Fruit fly (Drosophila melanogaster) whole organism, embryonic: ENCODE results near the gene CG9171.

Experiments used
- Blimp-1 ChIP-seq: fragments of 200-800 bp; sonication (Bioruptor generic); optimal IDR thresholded peaks from 3 replicates; lab custom pipeline; 2018; ENCODE audit warnings: missing biosample characterization, missing genetic modification characterization, mild to moderate bottlenecking, moderate library complexity, missing genetic modification reagents
- CG10366 ChIP-seq: fragments of 200-800 bp; sonication (Bioruptor generic); IDR thresholded peaks from 2 replicates; pipeline ENCODE4 v1.3.6; 2022; ENCODE audit warnings: missing biosample characterization, missing genetic modification characterization
- CG11085 ChIP-seq: fragments of 200-800 bp; sonication (Bioruptor generic); IDR thresholded peaks from 2 replicates; pipeline ENCODE4 v1.3.6; 2022; ENCODE audit warnings: missing biosample characterization, missing genetic modification characterization
- CG12071 ChIP-seq: fragments of 200-800 bp; sonication (Bioruptor generic); optimal IDR thresholded peaks from 3 replicates; lab custom pipeline; 2018; ENCODE audit warnings: missing biosample characterization, mild to moderate bottlenecking, missing genetic modification characterization
- CG14014 ChIP-seq: fragments of 200-800 bp; sonication (Bioruptor generic); IDR thresholded peaks from 2 replicates; pipeline ENCODE4 v1.3.6; 2022; ENCODE audit warnings: missing biosample characterization, missing genetic modification characterization
- CG14710 ChIP-seq: fragments of 200-800 bp; sonication (Bioruptor generic); optimal IDR thresholded peaks from 3 replicates; lab custom pipeline; 2019; ENCODE audit warnings: missing biosample characterization, mild to moderate bottlenecking, missing genetic modification characterization, moderate library complexity
- CG15479 ChIP-seq: fragments of 200-800 bp; sonication (Bioruptor generic); optimal IDR thresholded peaks from 3 replicates; lab custom pipeline; 2019; ENCODE audit warnings: missing biosample characterization, mild to moderate bottlenecking, missing genetic modification characterization, moderate library complexity
- CG15514 ChIP-seq: fragments of 200-800 bp; sonication (Bioruptor generic); optimal IDR thresholded peaks from 3 replicates; lab custom pipeline; 2017; ENCODE audit warnings: missing biosample characterization, missing genetic modification characterization, mild to moderate bottlenecking, moderate library complexity, missing genetic modification reagents
- CG15696 ChIP-seq: fragments of 200-800 bp; sonication (Bioruptor generic); optimal IDR thresholded peaks from 2 replicates; lab custom pipeline; 2019; ENCODE audit warnings: missing biosample characterization, mild to moderate bottlenecking, missing genetic modification characterization, moderate library complexity
- CG1603 ChIP-seq: fragments of 200-800 bp; sonication (Bioruptor generic); optimal IDR thresholded peaks from 2 replicates; lab custom pipeline; 2019; ENCODE audit warnings: missing biosample characterization, mild to moderate bottlenecking, missing genetic modification characterization, moderate library complexity
- CG16863 ChIP-seq: fragments of 200-800 bp; sonication (Bioruptor generic); optimal IDR thresholded peaks from 3 replicates; lab custom pipeline; 2016; ENCODE audit warnings: missing biosample characterization, missing genetic modification characterization
- CG17802 ChIP-seq: fragments of 200-800 bp; sonication (Bioruptor generic); optimal IDR thresholded peaks from 2 replicates; lab custom pipeline; 2018; ENCODE audit warnings: missing biosample characterization, mild to moderate bottlenecking, missing genetic modification characterization, moderate library complexity
- CG2712 ChIP-seq: fragments of 200-800 bp; optimal IDR thresholded peaks from 3 replicates; lab custom pipeline; 2019; ENCODE audit warnings: missing biosample characterization, mild to moderate bottlenecking, missing genetic modification characterization, moderate library complexity
- CG30020 ChIP-seq: fragments of 200-800 bp; optimal IDR thresholded peaks from 2 replicates; lab custom pipeline; 2019; ENCODE audit warnings: missing biosample characterization, mild to moderate bottlenecking, missing genetic modification characterization, moderate library complexity
- CG30431 ChIP-seq: fragments of 200-800 bp; sonication (Bioruptor generic); optimal IDR thresholded peaks from 2 replicates; lab custom pipeline; 2017; ENCODE audit warnings: missing biosample characterization, missing genetic modification characterization
- CG31441 ChIP-seq: fragments of 200-800 bp; sonication (Bioruptor generic); IDR thresholded peaks from 2 replicates; pipeline ENCODE4 v1.3.6; 2022; ENCODE audit warnings: missing biosample characterization, missing genetic modification characterization
- CG32767 ChIP-seq: fragments of 200-800 bp; sonication (Bioruptor generic); IDR thresholded peaks from 2 replicates; pipeline ENCODE4 v1.3.6; 2022; ENCODE audit warnings: missing biosample characterization, missing genetic modification characterization
- CG5245 ChIP-seq: fragments of 200-800 bp; sonication (Bioruptor generic); optimal IDR thresholded peaks from 3 replicates; lab custom pipeline; 2016; ENCODE audit warnings: missing biosample characterization, missing genetic modification characterization
- CG6175 ChIP-seq: fragments of 200-800 bp; sonication (Bioruptor generic); IDR thresholded peaks from 3 replicates; pipeline ENCODE4 v1.3.6; 2022; ENCODE audit warnings: missing biosample characterization, missing genetic modification characterization
- CG8478 ChIP-seq: fragments of >200 bp; optimal IDR thresholded peaks from 2 replicates; lab custom pipeline; 2018
- CG9797 ChIP-seq: fragments of 200-800 bp; sonication (Bioruptor generic); optimal IDR thresholded peaks from 3 replicates; lab custom pipeline; 2018; ENCODE audit warnings: missing biosample characterization, mild to moderate bottlenecking, missing genetic modification characterization
- CG9817 ChIP-seq: fragments of 200-800 bp; sonication (Bioruptor generic); optimal IDR thresholded peaks from 2 replicates; lab custom pipeline; 2018; ENCODE audit warnings: missing biosample characterization, mild to moderate bottlenecking, missing genetic modification characterization, moderate library complexity
- Dref ChIP-seq: fragments of 200-800 bp; sonication (Bioruptor generic); IDR thresholded peaks from 2 replicates; pipeline ENCODE4 v1.3.6; 2022; ENCODE audit warnings: missing biosample characterization, missing genetic modification characterization
- HLH3B ChIP-seq: fragments of 200-800 bp; sonication (Bioruptor generic); IDR thresholded peaks from 2 replicates; pipeline ENCODE4 v1.3.6; 2022; ENCODE audit warnings: missing biosample characterization, missing genetic modification characterization
- Med ChIP-seq: fragments of 200-800 bp; sonication (Bioruptor generic); peaks from one replicate; lab custom pipeline; 2016; ENCODE audit warnings: missing biosample characterization, missing genetic modification characterization, mild to moderate bottlenecking, inconsistent platforms, moderate library complexity
- Meics ChIP-seq: fragments of 200-800 bp; sonication (Bioruptor generic); optimal IDR thresholded peaks from 2 replicates; lab custom pipeline; 2017; ENCODE audit warnings: missing biosample characterization, mild to moderate bottlenecking, missing genetic modification characterization
- Optix ChIP-seq: fragments of 200-800 bp; sonication (Bioruptor generic); IDR thresholded peaks from 3 replicates; pipeline ENCODE4 v1.3.6; 2022; ENCODE audit warnings: missing biosample characterization, missing genetic modification characterization
- Ptx1 ChIP-seq: fragments of 200-800 bp; sonication (Bioruptor generic); IDR thresholded peaks from 2 replicates; pipeline ENCODE4 v1.3.6; 2022; ENCODE audit warnings: missing biosample characterization, missing genetic modification characterization
- Ravus ChIP-seq: fragments of 200-800 bp; sonication (Bioruptor generic); IDR thresholded peaks from 2 replicates; pipeline ENCODE4 v1.3.6; 2022; ENCODE audit warnings: missing biosample characterization, missing genetic modification characterization
- Six4 ChIP-seq: fragments of 200-800 bp; sonication (Bioruptor generic); optimal IDR thresholded peaks from 2 replicates; lab custom pipeline; 2016; ENCODE audit warnings: missing biosample characterization, missing genetic modification characterization
- abd-A ChIP-seq: fragments of 200-800 bp; sonication (Bioruptor generic); optimal IDR thresholded peaks from 3 replicates; lab custom pipeline; 2019; ENCODE audit warnings: missing biosample characterization, mild to moderate bottlenecking, missing genetic modification characterization, moderate library complexity
- ato ChIP-seq: fragments of 200-800 bp; sonication (Bioruptor generic); IDR thresholded peaks from 2 replicates; pipeline ENCODE4 v1.3.6; 2022; ENCODE audit warnings: missing biosample characterization, missing genetic modification characterization; ENCODE audit not compliant: partially characterized antibody
- bsh ChIP-seq, 2 experiments: fragments of 200-800 bp; sonication (Bioruptor generic); optimal IDR thresholded peaks; 2 replicates each; lab custom pipeline; 2017 to 2018; ENCODE audit warnings: mild to moderate bottlenecking in 2 of 2, missing biosample characterization in 2 of 2, missing genetic modification characterization in 2 of 2, moderate library complexity in 1 of 2
- caup ChIP-seq: fragments of 200-800 bp; sonication (Bioruptor generic); optimal IDR thresholded peaks from 3 replicates; lab custom pipeline; 2017; ENCODE audit warnings: missing biosample characterization, mild to moderate bottlenecking, missing genetic modification characterization, moderate library complexity; ENCODE audit not compliant: severe bottlenecking
- cg ChIP-seq: fragments of 200-800 bp; sonication (Bioruptor generic); optimal IDR thresholded peaks from 3 replicates; lab custom pipeline; 2019; ENCODE audit warnings: missing biosample characterization, mild to moderate bottlenecking, missing genetic modification characterization, moderate library complexity
- dysf ChIP-seq: fragments of 200-800 bp; sonication (Bioruptor generic); IDR thresholded peaks from 3 replicates; pipeline ENCODE4 v1.3.6; 2022; ENCODE audit warnings: missing biosample characterization, missing genetic modification characterization
- gem ChIP-seq: fragments of 200-800 bp; sonication (Bioruptor generic); optimal IDR thresholded peaks from 2 replicates; lab custom pipeline; 2019; ENCODE audit warnings: missing biosample characterization, mild to moderate bottlenecking, missing genetic modification characterization, moderate library complexity
- grau ChIP-seq: fragments of 200-800 bp; optimal IDR thresholded peaks from 3 replicates; lab custom pipeline; 2019; ENCODE audit warnings: missing biosample characterization, mild to moderate bottlenecking, missing genetic modification characterization, moderate library complexity
- lbe ChIP-seq: fragments of 200-800 bp; sonication (Bioruptor generic); optimal IDR thresholded peaks from 2 replicates; lab custom pipeline; 2016; ENCODE audit warnings: missing biosample characterization, mild to moderate bottlenecking, missing genetic modification characterization
- nerfin-1 ChIP-seq: fragments of 200-800 bp; sonication (Bioruptor generic); optimal IDR thresholded peaks from 3 replicates; lab custom pipeline; 2019; ENCODE audit warnings: missing biosample characterization, mild to moderate bottlenecking, missing genetic modification characterization, moderate library complexity
- nmo ChIP-seq: fragments of 200-800 bp; sonication (Bioruptor generic); optimal IDR thresholded peaks from 2 replicates; lab custom pipeline; 2018; ENCODE audit warnings: missing biosample characterization, mild to moderate bottlenecking, missing genetic modification characterization, moderate library complexity
- otp ChIP-seq: fragments of 200-800 bp; sonication (Bioruptor generic); IDR thresholded peaks from 3 replicates; pipeline ENCODE4, ENCODE4 v1.3.6; 2022; ENCODE audit warnings: missing biosample characterization, missing genetic modification characterization
- peb ChIP-seq: fragments of 200-800 bp; sonication (Bioruptor generic); IDR thresholded peaks from 2 replicates; pipeline ENCODE4 v1.3.6; 2022; ENCODE audit warnings: missing biosample characterization, missing genetic modification characterization
- pita ChIP-seq: fragments of 200-800 bp; sonication (Bioruptor generic); optimal IDR thresholded peaks from 2 replicates; lab custom pipeline; 2017; ENCODE audit warnings: missing biosample characterization, mild to moderate bottlenecking, missing genetic modification characterization
- ranshi ChIP-seq: fragments of 200-800 bp; sonication (Bioruptor generic); IDR thresholded peaks from 2 replicates; pipeline ENCODE4 v1.3.6; 2022; ENCODE audit warnings: missing biosample characterization, missing genetic modification characterization
- row ChIP-seq: fragments of 200-800 bp; sonication (Bioruptor generic); IDR thresholded peaks from 3 replicates; pipeline ENCODE4 v1.3.6; 2022; ENCODE audit warnings: missing biosample characterization, missing genetic modification characterization
- seq ChIP-seq: fragments of 200-800 bp; sonication (Bioruptor generic); IDR thresholded peaks from 2 replicates; pipeline ENCODE4 v1.3.6; 2022; ENCODE audit warnings: missing biosample characterization, missing genetic modification characterization
- sim ChIP-seq: fragments of 200-800 bp; sonication (Bioruptor generic); IDR thresholded peaks from 2 replicates; pipeline ENCODE4 v1.3.6; 2022; ENCODE audit warnings: missing biosample characterization, missing genetic modification characterization
- ssp ChIP-seq: fragments of 200-800 bp; sonication (Bioruptor generic); IDR thresholded peaks from 2 replicates; pipeline ENCODE4 v1.3.6; 2022; ENCODE audit warnings: missing biosample characterization, missing genetic modification characterization
- sug ChIP-seq: fragments of 200-800 bp; optimal IDR thresholded peaks from 2 replicates; lab custom pipeline; 2019; ENCODE audit warnings: missing biosample characterization, mild to moderate bottlenecking, missing genetic modification characterization, moderate library complexity
- zen ChIP-seq: fragments of 200-800 bp; sonication (Bioruptor generic); optimal IDR thresholded peaks from 3 replicates; lab custom pipeline; 2018; ENCODE audit warnings: missing biosample characterization, mild to moderate bottlenecking, missing genetic modification characterization, moderate library complexity
- zen2 ChIP-seq: fragments of 200-800 bp; sonication (Bioruptor generic); IDR thresholded peaks from 3 replicates; pipeline ENCODE4 v1.3.6; 2022; ENCODE audit warnings: missing biosample characterization, missing genetic modification characterization; ENCODE audit not compliant: partially characterized antibody

CG9171 gene

dm6 chr2L:5801926-5802325 is 1.9 kb upstream of the CG9171 start, which contains the start of the genes CG14005 and CG7239 (continued):
- peak; percentile 65 for TF ChIP-seq CG14710 (tag; lab: Kevin White, UChicago)
- no peak for TF ChIP-seq CG32767
- peak; percentile 54 for TF ChIP-seq CG15514 (GFP tag; lab: Kevin White, UChicago)
- TF ChIP-seq dysf, result no peak
- no peak for TF ChIP-seq CG15696 (tag; lab: Kevin White, UChicago)
- TF ChIP-seq peb (GFP tag; lab: Robert Waterston, UW), result no peak
- no peak for TF ChIP-seq CG17802 (tag; lab: Kevin White, UChicago)
- TF ChIP-seq nmo (GFP tag; lab: Kevin White, UChicago), result peak; percentile 61
- TF ChIP-seq lbe (GFP tag; lab: Kevin White, UChicago), result no peak
- TF ChIP-seq CG30431 (GFP tag; lab: Kevin White, UChicago), result no peak
- no peak for TF ChIP-seq CG12071
- TF ChIP-seq zen (tag; lab: Kevin White, UChicago), result peak; percentile 5
- no peak for TF ChIP-seq Ravus
- no peak for TF ChIP-seq CG11085 (GFP tag; lab: Robert Waterston, UW)
- no peak for TF ChIP-seq CG15479
- TF ChIP-seq ato (GFP tag; lab: Robert Waterston, UW), result no peak
- no peak for TF ChIP-seq HLH3B
- peak; percentile 37 for TF ChIP-seq sug (tag; lab: Kevin White, UChicago)
- TF ChIP-seq CG2712, result peak; percentile 39
- TF ChIP-seq grau, result peak; percentile 24
- no peak for TF ChIP-seq Optix (GFP tag; lab: Robert Waterston, UW)
- TF ChIP-seq cg, result no peak
- TF ChIP-seq CG5245, result no peak
- TF ChIP-seq seq (GFP tag; lab: Robert Waterston, UW), result no peak
- peak; percentile 89 for TF ChIP-seq CG9797 (GFP tag; lab: Kevin White, UChicago)
- TF ChIP-seq nerfin-1 (tag; lab: Kevin White, UChicago), result no peak

- no peak for TF ChIP-seq Six4
- 0 out of 2 replicates have a peak, but pooled peaks have one; percentile 2 for TF ChIP-seq CG14014 (GFP tag; lab: Robert Waterston, UW)
- TF ChIP-seq CG1603, result no peak
- peak; percentile 5 for TF ChIP-seq CG9817 (tag; lab: Kevin White, UChicago)
- no peak for TF ChIP-seq CG16863 (GFP tag; lab: Kevin White, UChicago)
- TF ChIP-seq ssp (GFP tag; lab: Robert Waterston, UW), result peak; percentile 79
- no peak for TF ChIP-seq sim
- TF ChIP-seq CG6175 (GFP tag; lab: Robert Waterston, UW), result no peak
- TF ChIP-seq caup (GFP tag; lab: Kevin White, UChicago), result no peak
- peak; percentile 13 for TF ChIP-seq Blimp-1 (GFP tag; lab: Kevin White, UChicago)
- TF ChIP-seq bsh (GFP tag; optimal IDR thresholded peaks at IDR 0.05; lab: Kevin White, UChicago), result no peak
- peak; percentile 29 for TF ChIP-seq CG15696 (tag; lab: Kevin White, UChicago)
- TF ChIP-seq Meics (GFP tag; lab: Kevin White, UChicago), result peak; percentile 54
- peak; percentile 37; the same call in 2 of the 3 replicates for TF ChIP-seq row
- peak; percentile 61 for TF ChIP-seq CG30020 (tag; lab: Kevin White, UChicago)
- no peak for TF ChIP-seq Med (GFP tag; lab: Kevin White, UChicago)
- TF ChIP-seq pita (GFP tag; lab: Kevin White, UChicago), result peak; percentile 46
- 0 out of 2 replicates have a peak, but pooled peaks have one; percentile 2 for TF ChIP-seq ranshi (GFP tag; lab: Robert Waterston, UW)
- no peak for TF ChIP-seq otp (GFP tag; lab: Robert Waterston, UW)
- peak; percentile 5; the same call in 1 of the 2 replicates for TF ChIP-seq CG10366 (GFP tag; lab: Robert Waterston, UW)
- no peak for TF ChIP-seq zen2
- peak; percentile 26; the same call in 1 of the 2 replicates for TF ChIP-seq Ptx1 (GFP tag; lab: Robert Waterston, UW)
- TF ChIP-seq CG8478 (lab: Kevin White, UChicago), result no peak
- no peak for TF ChIP-seq Dref (GFP tag; lab: Robert Waterston, UW)
- no peak for TF ChIP-seq abd-A (tag; lab: Kevin White, UChicago)
- TF ChIP-seq gem, result peak; percentile 49
- TF ChIP-seq CG31441 (GFP tag; lab: Robert Waterston, UW), result 0 out of 2 replicates have a peak, but pooled peaks have one; percentile 0
These were observed 315 bp upstream of the CG9171 start for dm6 chr2L:5800388-5800748.
